Worm (Caenorhabditis elegans): Measurements from ENCODE around the gene F54B3.2.

F54B3.2 gene

DNA sequence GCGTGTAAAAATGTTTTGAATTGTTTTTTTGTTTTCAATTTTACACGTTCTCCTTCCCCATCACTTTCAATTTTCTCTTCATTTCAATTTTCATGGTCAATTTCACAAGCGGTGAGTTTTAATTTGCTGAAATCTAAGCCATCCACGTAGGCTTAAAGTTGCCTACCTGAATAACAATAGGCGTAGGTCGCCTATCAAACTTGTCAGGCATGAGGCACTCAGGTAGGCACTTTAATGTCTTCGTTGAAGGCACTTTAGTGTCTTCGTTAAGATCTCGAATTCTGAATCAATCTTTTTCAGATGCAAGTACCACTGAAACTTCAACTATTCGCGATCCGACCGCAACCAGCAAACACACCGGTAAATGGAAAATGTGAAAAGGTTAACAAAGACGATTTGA lies 39.4 kb upstream of the F54B3.2 start, which contains the start of gene ZK970.8:
Gene ZK970.8, plus strand, starts transcription at position 301 of the 400 bp plus-strand sequence.
- TF ChIP-seq pha-4 (tag; optimal IDR thresholded peaks at IDR 0.05) (no peak), ama-1 (optimal IDR thresholded peaks at IDR 0.05) (no peak), nhr-28 (tag; optimal IDR thresholded peaks at IDR 0.05) (no peak), ceh-9 (tag; optimal IDR thresholded peaks at IDR 0.05) (no peak), hmg-11 (tag; optimal IDR thresholded peaks at IDR 0.05) (no peak), lin-39 (tag; optimal IDR thresholded peaks at IDR 0.05) (no peak), ZK546.5 (tag; optimal IDR thresholded peaks at IDR 0.05) (no peak), elt-1 (tag; optimal IDR thresholded peaks at IDR 0.05) (no peak), ceh-82 (tag; optimal IDR thresholded peaks at IDR 0.05) (no peak), elt-2 (tag; optimal IDR thresholded peaks at IDR 0.05) (no peak), nhr-23 (tag; optimal IDR thresholded peaks at IDR 0.05) (no peak), fkh-10 (GFP tag; optimal IDR thresholded peaks at IDR 0.05) (no peak), tbx-2 (tag; optimal IDR thresholded peaks at IDR 0.05) (no peak), nhr-11 (tag; optimal IDR thresholded peaks at IDR 0.05) (no peak), nfya-1 (tag; optimal IDR thresholded peaks at IDR 0.05; ENCODE audit: insufficient read depth) (no peak), egl-27 (tag; optimal IDR thresholded peaks at IDR 0.05) (no peak), mml-1 (tag; optimal IDR thresholded peaks at IDR 0.05) (no peak)

DNA sequence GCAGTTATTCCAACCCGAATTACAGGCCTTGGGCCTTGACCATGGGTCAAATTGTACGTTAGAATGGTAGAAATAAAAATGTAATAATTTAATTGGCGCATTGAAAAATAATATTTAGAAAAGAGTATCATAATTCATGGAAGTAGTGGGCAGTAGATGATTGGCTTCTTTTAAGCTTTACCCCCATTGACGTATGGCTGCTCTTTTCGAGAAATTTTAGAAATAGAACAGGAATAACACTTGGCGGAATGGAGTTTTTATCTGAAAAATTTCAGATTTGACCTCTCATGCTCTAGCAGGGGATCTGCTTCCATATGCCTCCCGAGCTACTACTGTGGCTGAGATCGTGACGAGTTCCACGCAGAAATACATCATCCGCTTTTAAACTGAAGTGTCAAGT lies 38.8 kb upstream of the F54B3.2 start, which contains the start of gene gcy-4:
Gene gcy-4, minus strand, starts transcription at position 101 of the 400 bp plus-strand sequence.
- no peak for TF ChIP-seq egl-27 (tag; optimal IDR thresholded peaks at IDR 0.05)
- no peak for TF ChIP-seq mml-1 (tag; optimal IDR thresholded peaks at IDR 0.05)
- TF ChIP-seq ceh-82 (tag; optimal IDR thresholded peaks at IDR 0.05) = no peak
- no peak for TF ChIP-seq hmg-11 (tag; optimal IDR thresholded peaks at IDR 0.05)
- TF ChIP-seq fkh-10 (GFP tag; optimal IDR thresholded peaks at IDR 0.05) = no peak
- no peak for TF ChIP-seq nhr-25 (tag; optimal IDR thresholded peaks at IDR 0.05)
- no peak for TF ChIP-seq R02D3.7 (tag; optimal IDR thresholded peaks at IDR 0.05)
- no peak for TF ChIP-seq ZK546.5 (tag; optimal IDR thresholded peaks at IDR 0.05)
- TF ChIP-seq ceh-28 (tag; optimal IDR thresholded peaks at IDR 0.05) = no peak
- no peak for TF ChIP-seq elt-3 (tag; optimal IDR thresholded peaks at IDR 0.05)
- TF ChIP-seq mdl-1 (tag; optimal IDR thresholded peaks at IDR 0.05) = no peak
- TF ChIP-seq nhr-76 (tag; optimal IDR thresholded peaks at IDR 0.05) = no peak
- no peak for TF ChIP-seq fos-1 (tag; optimal IDR thresholded peaks at IDR 0.05)
- TF ChIP-seq aly-2 (tag; optimal IDR thresholded peaks at IDR 0.05) = no peak
- TF ChIP-seq nhr-23 (tag; optimal IDR thresholded peaks at IDR 0.05) = no peak
- TF ChIP-seq lin-15B (tag; optimal IDR thresholded peaks at IDR 0.05) = no peak
- no peak for TF ChIP-seq fkh-2 (tag; optimal IDR thresholded peaks at IDR 0.05)
- no peak for TF ChIP-seq lsy-12 (tag; optimal IDR thresholded peaks at IDR 0.05)
- no peak for TF ChIP-seq pha-4 (tag; optimal IDR thresholded peaks at IDR 0.05)

DNA sequence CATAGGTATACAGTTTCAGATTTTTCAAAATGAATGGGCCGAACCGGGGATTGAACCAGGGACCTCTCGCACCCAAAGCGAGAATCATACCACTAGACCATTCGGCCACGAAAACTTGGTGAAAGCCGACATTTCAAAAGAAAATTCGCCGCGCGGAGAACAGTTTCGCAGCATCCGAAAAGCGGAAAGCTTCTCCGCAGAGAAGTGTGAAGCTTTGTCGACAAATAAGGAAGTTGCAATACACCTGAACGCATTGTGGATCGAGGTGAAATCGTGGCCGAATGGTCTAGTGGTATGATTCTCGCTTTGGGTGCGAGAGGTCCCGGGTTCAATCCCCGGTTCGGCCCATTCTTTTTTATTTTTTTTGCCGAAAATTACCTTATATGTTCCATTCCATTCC lies 34.8 kb upstream of the F54B3.2 start:
- peak; percentile 13 for TF ChIP-seq nhr-25 (tag; optimal IDR thresholded peaks at IDR 0.05)

DNA sequence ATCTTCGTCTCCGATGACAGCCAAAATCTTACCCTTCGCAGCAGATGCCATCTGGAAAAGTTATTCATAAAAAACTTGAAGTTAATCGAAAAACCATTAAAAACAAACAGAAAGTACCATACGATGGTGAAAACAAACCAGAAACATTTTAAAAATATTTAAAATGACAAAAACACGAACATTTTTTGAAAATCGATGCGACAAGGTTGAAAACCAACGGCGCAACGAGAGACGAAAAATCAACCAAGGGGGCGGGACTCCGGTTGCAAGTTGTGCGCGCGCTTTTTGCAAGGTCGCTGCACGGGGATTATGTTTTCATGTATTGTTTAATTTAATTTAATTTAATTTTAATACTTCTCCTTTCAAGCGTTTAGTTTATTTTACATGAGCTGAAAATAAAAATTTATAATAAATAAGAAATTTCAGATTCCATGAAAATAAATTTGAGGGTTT lies 33.7 kb upstream of the F54B3.2 start, which contains the start of gene vha-9:
Gene vha-9, minus strand, starts transcription at position 51 of the 453 bp plus-strand sequence.
- TF ChIP-seq lin-39 (tag; optimal IDR thresholded peaks at IDR 0.05) = peak; percentile 58
- peak; percentile 61 for TF ChIP-seq nhr-23 (tag; optimal IDR thresholded peaks at IDR 0.05)
- TF ChIP-seq zag-1 (tag; optimal IDR thresholded peaks at IDR 0.05) = no peak
- no peak for TF ChIP-seq ceh-9 (tag; optimal IDR thresholded peaks at IDR 0.05)
- TF ChIP-seq ztf-11 (tag; optimal IDR thresholded peaks at IDR 0.05) = no peak
- TF ChIP-seq unc-62 (GFP tag; optimal IDR thresholded peaks at IDR 0.05) = no peak
- TF ChIP-seq fkh-2 (tag; optimal IDR thresholded peaks at IDR 0.05) = no peak
- TF ChIP-seq pha-4 (tag; optimal IDR thresholded peaks at IDR 0.05) = peak; percentile 81
- TF ChIP-seq nhr-25 (tag; optimal IDR thresholded peaks at IDR 0.05) = peak; percentile 31
- TF ChIP-seq nfya-1 (tag; optimal IDR thresholded peaks at IDR 0.05; ENCODE audit: insufficient read depth) = peak; percentile 70
- peak; percentile 61 for TF ChIP-seq ama-1 (optimal IDR thresholded peaks at IDR 0.05)
- TF ChIP-seq ceh-16 (tag; optimal IDR thresholded peaks at IDR 0.05) = no peak
- TF ChIP-seq nhr-11 (tag; optimal IDR thresholded peaks at IDR 0.05) = no peak
- peak; percentile 54 for TF ChIP-seq elt-2 (tag; optimal IDR thresholded peaks at IDR 0.05)
- no peak for TF ChIP-seq ZK546.5 (tag; optimal IDR thresholded peaks at IDR 0.05)
- no peak for TF ChIP-seq tbx-2 (tag; optimal IDR thresholded peaks at IDR 0.05)
- peak; percentile 75 for TF ChIP-seq pqm-1 (tag; optimal IDR thresholded peaks at IDR 0.05)
- TF ChIP-seq elt-1 (tag; optimal IDR thresholded peaks at IDR 0.05) = no peak
- no peak for TF ChIP-seq nhr-76 (tag; optimal IDR thresholded peaks at IDR 0.05)
- no peak for TF ChIP-seq nhr-237 (tag; optimal IDR thresholded peaks at IDR 0.05)
- no peak for TF ChIP-seq egl-27 (tag; optimal IDR thresholded peaks at IDR 0.05)
- peak; percentile 86 for TF ChIP-seq hmg-11 (tag; optimal IDR thresholded peaks at IDR 0.05)
- TF ChIP-seq eor-1 (tag; optimal IDR thresholded peaks at IDR 0.05) = no peak
- TF ChIP-seq lsy-12 (tag; optimal IDR thresholded peaks at IDR 0.05) = peak; percentile 37
- peak; percentile 72 for TF ChIP-seq nhr-43 (tag; optimal IDR thresholded peaks at IDR 0.05; ENCODE audit: poor library complexity, severe bottlenecking)
- no peak for TF ChIP-seq ceh-82 (tag; optimal IDR thresholded peaks at IDR 0.05)
- TF ChIP-seq ceh-28 (tag; optimal IDR thresholded peaks at IDR 0.05) = peak; percentile 52
- TF ChIP-seq fos-1 (tag; optimal IDR thresholded peaks at IDR 0.05) = no peak
- peak; percentile 60 for TF ChIP-seq R02D3.7 (tag; optimal IDR thresholded peaks at IDR 0.05)
- no peak for TF ChIP-seq jun-1 (tag; optimal IDR thresholded peaks at IDR 0.05)
- no peak for TF ChIP-seq daf-12 (tag; optimal IDR thresholded peaks at IDR 0.05)
- TF ChIP-seq lin-15B (tag; optimal IDR thresholded peaks at IDR 0.05) = peak; percentile 60
- TF ChIP-seq aly-2 (tag; optimal IDR thresholded peaks at IDR 0.05) = no peak

All from whole organism, L3 larva.